Worm (Caenorhabditis elegans) whole organism, L1 larva: ENCODE results near the gene F22F1.2.

ENCODE experiments used
- C16A3.4 ChIP-seq: fragments of 150-350 bp; optimal IDR thresholded peaks from 2 replicates; lab custom pipeline; 2014; ENCODE audit warnings: missing biosample characterization, missing genetic modification characterization
- Y116A8C.19 ChIP-seq: sonication (generic microtip); optimal IDR thresholded peaks from 2 replicates; lab custom pipeline; 2016; ENCODE audit warnings: missing compliant biosample characterization, missing genetic modification characterization, borderline replicate concordance
- ceh-63 ChIP-seq: fragments of 200-800 bp; sonication (Bioruptor generic); optimal IDR thresholded peaks from 2 replicates; lab custom pipeline; 2018; ENCODE audit warnings: mild to moderate bottlenecking, missing genetic modification characterization, missing compliant biosample characterization
- ceh-88 ChIP-seq: fragments of 200-800 bp; sonication (Bioruptor generic); IDR thresholded peaks from 2 replicates; pipeline ENCODE4 v1.3.6; 2022; ENCODE audit warnings: missing genetic modification characterization, missing compliant biosample characterization
- dpl-1 ChIP-seq, 3 experiments: fragments of 150-350 bp in 2 of 3; sonication (generic microtip) in 1 of 3; optimal IDR thresholded peaks; 2 replicates each; lab custom pipeline; 2014 to 2017; ENCODE audit warnings: missing biosample characterization in 3 of 3, missing genetic modification characterization in 3 of 3, missing genetic modification reagents in 3 of 3
- dsc-1 ChIP-seq: sonication (generic microtip); optimal IDR thresholded peaks from 2 replicates; lab custom pipeline; 2016; ENCODE audit warnings: mild to moderate bottlenecking, missing genetic modification characterization, missing compliant biosample characterization
- egl-13 ChIP-seq: sonication (generic microtip); optimal IDR thresholded peaks from 2 replicates; lab custom pipeline; 2016; ENCODE audit warnings: missing genotype, missing genetic modification reagents, missing genetic modification characterization, missing compliant biosample characterization
- elt-2 ChIP-seq: sonication (generic microtip); optimal IDR thresholded peaks from 2 replicates; lab custom pipeline; 2016; ENCODE audit warnings: missing genetic modification characterization, mild to moderate bottlenecking, inconsistent platforms, missing compliant biosample characterization, missing genetic modification reagents
- elt-3 ChIP-seq, 6 experiments: fragments of 150-350 bp in 1 of 6; sonication (generic microtip); optimal IDR thresholded peaks; 2 replicates each; lab custom pipeline; 2017 to 2018; ENCODE audit warnings: missing biosample characterization in 6 of 6, missing genetic modification characterization in 6 of 6, inconsistent platforms in 1 of 6
- fkh-10 ChIP-seq: sonication (generic microtip); optimal IDR thresholded peaks from 2 replicates; lab custom pipeline; 2017; ENCODE audit warnings: missing biosample characterization, missing genetic modification reagents, missing genetic modification characterization
- fkh-4 ChIP-seq: sonication (generic microtip); optimal IDR thresholded peaks from 2 replicates; lab custom pipeline; 2016; ENCODE audit warnings: missing compliant biosample characterization, missing genetic modification characterization, borderline replicate concordance
- fkh-8 ChIP-seq: sonication (generic microtip); optimal IDR thresholded peaks from 2 replicates; lab custom pipeline; 2016; ENCODE audit warnings: mild to moderate bottlenecking, missing genetic modification characterization, missing compliant biosample characterization
- hlh-17 ChIP-seq: fragments of 200-800 bp; sonication (Bioruptor generic); optimal IDR thresholded peaks from 2 replicates; lab custom pipeline; 2018; ENCODE audit warnings: missing genetic modification characterization, mild to moderate bottlenecking, missing compliant biosample characterization, moderate library complexity, borderline replicate concordance
- hlh-4 ChIP-seq: sonication (generic microtip); optimal IDR thresholded peaks from 2 replicates; lab custom pipeline; 2016; ENCODE audit warnings: mild to moderate bottlenecking, missing genetic modification characterization, missing compliant biosample characterization
- hpl-2 ChIP-seq: fragments of 150-350 bp; optimal IDR thresholded peaks from 2 replicates; lab custom pipeline; 2014; ENCODE audit warnings: missing biosample characterization, missing genetic modification reagents, missing genetic modification characterization
- irx-1 ChIP-seq: sonication (generic microtip); optimal IDR thresholded peaks from 2 replicates; lab custom pipeline; 2016; ENCODE audit warnings: missing genetic modification characterization, missing compliant biosample characterization
- lin-14 ChIP-seq: fragments of 200-800 bp; sonication (Bioruptor generic); optimal IDR thresholded peaks from 2 replicates; lab custom pipeline; 2018; ENCODE audit warnings: mild to moderate bottlenecking, missing genetic modification characterization, moderate library complexity, missing compliant biosample characterization
- lin-35 ChIP-seq, 2 experiments: fragments of 150-350 bp; optimal IDR thresholded peaks; 2 replicates each; lab custom pipeline; 2014; ENCODE audit warnings: missing biosample characterization in 2 of 2, missing genetic modification characterization in 2 of 2, missing genetic modification reagents in 2 of 2
- lin-39 ChIP-seq: fragments of 150-350 bp; optimal IDR thresholded peaks from 2 replicates; lab custom pipeline; 2014; ENCODE audit warnings: missing biosample characterization, missing genetic modification reagents, missing genetic modification characterization
- lir-3 ChIP-seq: sonication (generic microtip); optimal IDR thresholded peaks from 2 replicates; lab custom pipeline; 2016; ENCODE audit warnings: mild to moderate bottlenecking, missing genetic modification characterization, moderate library complexity, missing compliant biosample characterization; ENCODE audit not compliant: poor library complexity
- mdl-1 ChIP-seq, 2 experiments: fragments of 150-350 bp; optimal IDR thresholded peaks; 2 replicates each; lab custom pipeline; 2014 to 2017; ENCODE audit warnings: missing biosample characterization in 2 of 2, missing genetic modification characterization in 2 of 2, inconsistent platforms in 1 of 2
- mef-2 ChIP-seq: fragments of 150-350 bp; optimal IDR thresholded peaks from 2 replicates; lab custom pipeline; 2014; ENCODE audit warnings: missing biosample characterization, missing genetic modification characterization
- nhr-12 ChIP-seq: sonication (generic microtip); optimal IDR thresholded peaks from 2 replicates; lab custom pipeline; 2017; ENCODE audit warnings: missing biosample characterization, missing genetic modification characterization
- nhr-19 ChIP-seq: fragments of 200-800 bp; sonication (Bioruptor generic); conservative IDR thresholded peaks from 2 replicates; pipeline ENCODE4 v1.3.6; 2022; ENCODE audit warnings: missing genetic modification characterization, missing compliant biosample characterization
- nhr-28 ChIP-seq: fragments of 150-350 bp; optimal IDR thresholded peaks from 2 replicates; lab custom pipeline; 2014; ENCODE audit warnings: missing biosample characterization, missing genetic modification characterization
- nhr-47 ChIP-seq: sonication (generic microtip); optimal IDR thresholded peaks from 2 replicates; lab custom pipeline; 2016; ENCODE audit warnings: mild to moderate bottlenecking, missing genetic modification characterization, moderate library complexity, missing compliant biosample characterization
- nhr-71 ChIP-seq: sonication (generic microtip); optimal IDR thresholded peaks from 2 replicates; lab custom pipeline; 2016; ENCODE audit warnings: mild to moderate bottlenecking, missing genetic modification characterization, moderate library complexity, missing compliant biosample characterization
- nhr-76 ChIP-seq: sonication (generic microtip); optimal IDR thresholded peaks from 2 replicates; lab custom pipeline; 2017; ENCODE audit warnings: missing biosample characterization, missing genetic modification characterization
- nhr-77 ChIP-seq: fragments of 150-350 bp; optimal IDR thresholded peaks from 2 replicates; lab custom pipeline; 2014; ENCODE audit warnings: missing biosample characterization, missing genetic modification characterization
- nhr-84 ChIP-seq: sonication (generic microtip); optimal IDR thresholded peaks from 2 replicates; lab custom pipeline; 2017; ENCODE audit warnings: missing biosample characterization, missing genetic modification characterization
- nhr-85 ChIP-seq: sonication (generic microtip); peaks from one replicate; lab custom pipeline; 2016; ENCODE audit warnings: missing genetic modification characterization, inconsistent platforms, missing compliant biosample characterization
- nhr-90 ChIP-seq: sonication (generic microtip); optimal IDR thresholded peaks from 2 replicates; lab custom pipeline; 2016; ENCODE audit warnings: mild to moderate bottlenecking, missing genetic modification characterization, missing compliant biosample characterization; ENCODE audit not compliant: poor library complexity
- pax-3 ChIP-seq: fragments of 200-800 bp; sonication (Bioruptor generic); optimal IDR thresholded peaks from 2 replicates; lab custom pipeline; 2018; ENCODE audit warnings: mild to moderate bottlenecking, missing genetic modification characterization, moderate library complexity, missing compliant biosample characterization
- skn-1 ChIP-seq: fragments of 150-350 bp; optimal IDR thresholded peaks from 2 replicates; lab custom pipeline; 2014; ENCODE audit warnings: missing biosample characterization, missing genetic modification characterization
- snu-23 ChIP-seq: sonication (generic microtip); optimal IDR thresholded peaks from 2 replicates; lab custom pipeline; 2016; ENCODE audit warnings: missing genetic modification characterization, missing compliant biosample characterization
- sptf-1 ChIP-seq: fragments of 150-350 bp; optimal IDR thresholded peaks from 2 replicates; lab custom pipeline; 2014; ENCODE audit warnings: missing biosample characterization, missing genetic modification characterization
- sup-37 ChIP-seq: fragments of 200-800 bp; sonication (Bioruptor generic); optimal IDR thresholded peaks from 2 replicates; lab custom pipeline; 2018; ENCODE audit warnings: mild to moderate bottlenecking, missing genetic modification characterization, missing compliant biosample characterization
- swsn-7 ChIP-seq: sonication (generic microtip); optimal IDR thresholded peaks from 2 replicates; lab custom pipeline; 2016; ENCODE audit warnings: missing genetic modification characterization, missing compliant biosample characterization
- unc-130 ChIP-seq: fragments of 150-350 bp; optimal IDR thresholded peaks from 2 replicates; lab custom pipeline; 2017; ENCODE audit warnings: missing biosample characterization, missing genetic modification characterization, inconsistent platforms
- unc-30 ChIP-seq: sonication (generic microtip); optimal IDR thresholded peaks from 2 replicates; lab custom pipeline; 2017; ENCODE audit warnings: missing biosample characterization, missing genetic modification characterization
- vab-15 ChIP-seq: sonication (generic microtip); optimal IDR thresholded peaks from 2 replicates; lab custom pipeline; 2017; ENCODE audit warnings: missing genotype, mild to moderate bottlenecking, missing genetic modification characterization, missing compliant biosample characterization
- ztf-11 ChIP-seq, 2 experiments: sonication (generic microtip); optimal IDR thresholded peaks; 2 replicates each; lab custom pipeline; 2016 to 2017; ENCODE audit warnings: missing genetic modification characterization in 2 of 2, missing biosample characterization in 1 of 2, missing compliant biosample characterization in 1 of 2

F22F1.2 gene

ce11 chrX:8123194-8123593 lies 27.3 kb downstream of the F22F1.2 start, which contains the start of gene C02B8.12:
Gene C02B8.12 (minus strand): TSS chrX:8123368.
- TF ChIP-seq mef-2 (tag; lab: Kevin White, UChicago) (no peak), lir-3 (no peak), swsn-7 (no peak), hlh-4 (no peak), lin-14 (peak; percentile 15), ztf-11 (tag; optimal IDR thresholded peaks at IDR 0.05; lab: Kevin White, UChicago) (no peak), nhr-76 (tag; lab: Kevin White, UChicago) (no peak), egl-13 (no peak)

ce11 chrX:8120281-8120680 lies 30.2 kb downstream of the F22F1.2 start:
- TF ChIP-seq nhr-90 (tag; lab: Kevin White, UChicago) (no peak), nhr-84 (tag; lab: Kevin White, UChicago) (no peak), nhr-12 (tag; lab: Kevin White, UChicago) (no peak), swsn-7 (no peak), nhr-28 (tag; lab: Kevin White, UChicago) (no peak), unc-130 (tag; lab: Kevin White, UChicago) (no peak), Y116A8C.19 (no peak), nhr-77 (no peak), fkh-8 (tag; lab: Kevin White, UChicago) (no peak), hlh-4 (no peak)

ce11 chrX:8117827-8118317 lies 32.6 kb downstream of the F22F1.2 start:
- TF ChIP-seq dsc-1 (peak; percentile 84), egl-13 (no peak), fkh-4 (tag; lab: Kevin White, UChicago) (peak; percentile 62), elt-2 (no peak)

- TF ChIP-seq nhr-85 (tag; lab: Kevin White, UChicago) (peak; percentile 58), swsn-7 (no peak)
These were observed 34.4 kb downstream of the F22F1.2 start, which contains the start of gene hlh-8 for ce11 chrX:8116157-8116556. Gene hlh-8 (plus strand): TSS chrX:8116457.

- peak; percentile 72 for TF ChIP-seq nhr-85 (tag; lab: Kevin White, UChicago)
- no peak for TF ChIP-seq unc-130 (tag; lab: Kevin White, UChicago)
- TF ChIP-seq, all 84 proteins: peak for 1
These were observed 40.3 kb downstream of the F22F1.2 start, which contains the start of gene K07E3.1 for ce11 chrX:8110193-8110592. Gene K07E3.1 (plus strand): TSS chrX:8110439.

ce11 chrX:8109531-8109930 lies 41.0 kb downstream of the F22F1.2 start:
- TF ChIP-seq hpl-2 (GFP tag; lab: Kevin White, UChicago) (no peak), fkh-10 (GFP tag; lab: Kevin White, UChicago) (no peak), lin-35 (GFP tag; optimal IDR thresholded peaks at IDR 0.05; lab: Kevin White, UChicago) (peak in 1 of 2 experiments; percentile 27), fkh-8 (tag; lab: Kevin White, UChicago) (no peak), nhr-19 (GFP tag; lab: Robert Waterston, UW) (0 out of 2 replicates have a peak, but pooled peaks have one; percentile 17), lin-14 (peak; percentile 52), irx-1 (tag; lab: Kevin White, UChicago) (peak; percentile 2), lin-39 (tag; lab: Kevin White, UChicago) (no peak), nhr-47 (tag; lab: Kevin White, UChicago) (peak; percentile 49), C16A3.4 (no peak), nhr-28 (tag; lab: Kevin White, UChicago) (no peak), unc-30 (tag; lab: Kevin White, UChicago) (no peak), hlh-17 (GFP tag; lab: Kevin White, UChicago) (no peak), elt-3 (tag; optimal IDR thresholded peaks at IDR 0.05; lab: Kevin White, UChicago) (no peak), sup-37 (no peak), nhr-12 (tag; lab: Kevin White, UChicago) (no peak), mdl-1 (tag; optimal IDR thresholded peaks at IDR 0.05; lab: Kevin White, UChicago) (peak in 1 of 2 experiments; percentile 33), snu-23 (GFP tag; lab: Kevin White, UChicago) (peak; percentile 51), sptf-1 (tag; lab: Kevin White, UChicago) (no peak), dpl-1 (GFP tag; optimal IDR thresholded peaks at IDR 0.05; lab: Kevin White, UChicago) (peak in 1 of 3 experiments; percentile 47), Y116A8C.19 (no peak), ceh-63 (no peak), skn-1 (tag; lab: Kevin White, UChicago) (peak; percentile 31), pax-3 (tag; lab: Kevin White, UChicago) (no peak), ceh-88 (GFP tag; lab: Robert Waterston, UW) (no peak), vab-15 (no peak), nhr-71 (tag; lab: Kevin White, UChicago) (peak; percentile 40)
